Worm (Caenorhabditis elegans): ENCODE measurements around the gene mig-22.

DNA sequence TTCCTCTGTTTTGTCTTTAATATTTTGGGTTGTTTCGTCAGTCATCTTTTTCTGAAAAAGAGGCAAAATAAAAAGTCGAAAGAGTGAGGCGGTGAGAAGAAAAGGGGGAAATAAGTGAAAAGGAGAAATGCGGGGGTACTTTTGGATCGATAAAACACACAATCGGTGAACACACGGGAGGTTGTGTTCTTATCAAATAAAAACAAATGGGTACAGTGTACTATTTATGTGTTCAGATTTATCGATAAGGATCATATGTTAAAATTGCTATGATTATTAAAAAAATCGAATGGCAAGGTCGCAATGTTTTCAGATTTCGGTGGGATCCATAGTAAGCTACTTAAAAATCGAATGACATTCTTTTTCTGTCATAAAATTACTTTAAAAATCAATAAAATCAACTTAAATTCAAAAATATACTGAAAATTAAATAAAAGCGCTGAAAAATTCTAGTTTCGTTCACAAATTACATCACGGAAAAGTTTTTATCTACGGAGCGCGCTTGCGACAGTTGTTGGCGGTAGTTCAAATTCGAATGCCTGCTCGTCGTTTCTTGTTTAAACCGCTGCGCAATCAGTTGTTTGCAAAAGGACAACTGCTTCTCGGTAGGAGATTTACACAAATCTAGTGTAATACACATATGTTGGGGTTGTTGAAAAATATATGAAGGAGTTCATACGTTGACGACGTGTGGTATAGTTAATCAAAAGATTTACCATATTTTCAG is 42.3 kb upstream of the mig-22 start, which contains the start of gene prx-19:
- TF ChIP-seq scrt-1 (GFP tag; IDR thresholded peaks at IDR 0.05) (no peak), tbx-37 (GFP tag; conservative IDR thresholded peaks at IDR 0.05) (no peak), tbx-11 (GFP tag; IDR thresholded peaks at IDR 0.05) (no peak), ama-1 (optimal IDR thresholded peaks at IDR 0.05) (no peak), hmbx-1 (tag; optimal IDR thresholded peaks at IDR 0.05) (no peak), tra-4 (tag; optimal IDR thresholded peaks at IDR 0.05) (no peak), ets-7 (tag; optimal IDR thresholded peaks at IDR 0.05) (no peak), aly-1 (tag; optimal IDR thresholded peaks at IDR 0.05) (no peak), flt-1 (GFP tag; IDR thresholded peaks at IDR 0.05) (no peak), hnd-1 (tag; optimal IDR thresholded peaks at IDR 0.05) (no peak), ceh-13 (GFP tag; optimal IDR thresholded peaks at IDR 0.05) (no peak)
